Worm (Caenorhabditis elegans) whole organism, L4 larva: ENCODE measurements around the gene C29A12.1.
A peak's percentile ranks its signal among the peaks of the same experiment; 100 is the strongest.

Experiments
- D1046.2 ChIP-seq: fragments of 200-800 bp; sonication (Bioruptor generic); IDR thresholded peaks from 2 replicates; pipeline ENCODE4 v1.3.6; 2022; ENCODE audit warnings: missing genetic modification characterization, missing compliant biosample characterization
- F26F4.8 ChIP-seq: fragments of 200-800 bp; sonication (Bioruptor generic); conservative IDR thresholded peaks from 2 replicates; pipeline ENCODE4 v1.3.6; 2022; ENCODE audit warnings: missing genetic modification characterization, missing compliant biosample characterization
- F37D6.2 ChIP-seq: sonication (generic microtip); optimal IDR thresholded peaks from 2 replicates; lab custom pipeline; 2016; ENCODE audit warnings: mild to moderate bottlenecking, missing genetic modification characterization, missing compliant biosample characterization
- F44E2.7 ChIP-seq: fragments of 200-800 bp; sonication (Bioruptor generic); IDR thresholded peaks from 2 replicates; pipeline ENCODE4 v2.1.2; 2022; ENCODE audit warnings: missing genetic modification characterization, missing compliant biosample characterization
- F49E8.2 ChIP-seq: sonication (generic microtip); optimal IDR thresholded peaks from 2 replicates; lab custom pipeline; 2016; ENCODE audit warnings: missing compliant biosample characterization, mild to moderate bottlenecking, missing genetic modification characterization, borderline replicate concordance
- T20F7.1 ChIP-seq: fragments of 200-800 bp; sonication (Bioruptor generic); optimal IDR thresholded peaks from 2 replicates; lab custom pipeline; 2018; ENCODE audit warnings: mild to moderate bottlenecking, missing genetic modification characterization, missing compliant biosample characterization
- T26A8.4 ChIP-seq: fragments of 200-800 bp; sonication (Bioruptor generic); IDR thresholded peaks from 2 replicates; pipeline ENCODE4 v1.3.6; 2022; ENCODE audit warnings: missing genetic modification characterization, missing compliant biosample characterization
- Y5F2A.4 ChIP-seq: fragments of 200-800 bp; sonication (Bioruptor generic); optimal IDR thresholded peaks from 2 replicates; lab custom pipeline; 2018; ENCODE audit warnings: mild to moderate bottlenecking, missing genetic modification characterization, missing compliant biosample characterization
- Y75B8A.6 ChIP-seq: fragments of 200-800 bp; sonication (Bioruptor generic); IDR thresholded peaks from 2 replicates; pipeline ENCODE4 v1.3.6; 2022; ENCODE audit warnings: missing genetic modification reagents, missing genetic modification characterization, missing compliant biosample characterization
- aly-2 ChIP-seq: sonication (generic microtip); optimal IDR thresholded peaks from 2 replicates; lab custom pipeline; 2018; ENCODE audit warnings: missing biosample characterization, missing genetic modification characterization
- ama-1 ChIP-seq: fragments of 150-350 bp; optimal IDR thresholded peaks from 2 replicates; lab custom pipeline; 2014; ENCODE audit warnings: inconsistent platforms, mixed read lengths
- attf-4 ChIP-seq: sonication (generic microtip); optimal IDR thresholded peaks from 3 replicates; lab custom pipeline; 2017; ENCODE audit warnings: missing biosample characterization, missing genetic modification characterization
- ceh-20 ChIP-seq: fragments of 200-800 bp; sonication (Bioruptor generic); IDR thresholded peaks from 2 replicates; pipeline ENCODE4 v1.3.6; 2022; ENCODE audit warnings: missing genetic modification reagents, missing genetic modification characterization, missing compliant biosample characterization
- ceh-82 ChIP-seq: sonication (generic microtip); optimal IDR thresholded peaks from 2 replicates; lab custom pipeline; 2017; ENCODE audit warnings: missing biosample characterization, missing genetic modification characterization
- ces-1 ChIP-seq: fragments of 150-350 bp; sonication (generic microtip); optimal IDR thresholded peaks from 4 replicates; lab custom pipeline; 2014; ENCODE audit warnings: missing biosample characterization, missing genetic modification reagents, missing genetic modification characterization
- dmd-8 ChIP-seq: fragments of 200-800 bp; sonication (Bioruptor generic); IDR thresholded peaks from 2 replicates; pipeline ENCODE4 v1.3.6; 2022; ENCODE audit warnings: missing genetic modification characterization, missing compliant biosample characterization
- dmd-9 ChIP-seq: fragments of 200-800 bp; sonication (Bioruptor generic); IDR thresholded peaks from 2 replicates; pipeline ENCODE4 v1.3.6; 2022; ENCODE audit warnings: missing genetic modification reagents, missing genetic modification characterization, missing compliant biosample characterization
- dpl-1 ChIP-seq: fragments of 150-350 bp; optimal IDR thresholded peaks from 2 replicates; lab custom pipeline; 2014; ENCODE audit warnings: missing biosample characterization, missing genetic modification reagents, missing genetic modification characterization
- dve-1 ChIP-seq: sonication (generic microtip); optimal IDR thresholded peaks from 2 replicates; lab custom pipeline; 2017; ENCODE audit warnings: antibody characterized with exemption, mild to moderate bottlenecking, missing genetic modification characterization, missing compliant biosample characterization; ENCODE audit not compliant: insufficient read depth
- egl-43 ChIP-seq: fragments of 200-800 bp; sonication (Bioruptor generic); IDR thresholded peaks from 2 replicates; pipeline ENCODE4 v1.3.6; 2022; ENCODE audit warnings: missing genetic modification reagents, missing genetic modification characterization, missing compliant biosample characterization
- fkh-10 ChIP-seq: fragments of 150-350 bp; optimal IDR thresholded peaks from 2 replicates; lab custom pipeline; 2014; ENCODE audit warnings: missing biosample characterization, missing genetic modification reagents, missing genetic modification characterization
- fos-1 ChIP-seq: fragments of 150-350 bp; optimal IDR thresholded peaks from 2 replicates; lab custom pipeline; 2014; ENCODE audit warnings: missing biosample characterization, missing genetic modification characterization
- hlh-11 ChIP-seq: fragments of 200-800 bp; sonication (Bioruptor generic); optimal IDR thresholded peaks from 2 replicates; lab custom pipeline; 2018; ENCODE audit warnings: mild to moderate bottlenecking, missing genetic modification characterization, missing compliant biosample characterization
- hlh-30 ChIP-seq: sonication (generic microtip); optimal IDR thresholded peaks from 2 replicates; lab custom pipeline; 2017; ENCODE audit warnings: antibody characterized with exemption, mild to moderate bottlenecking, missing genetic modification characterization, missing compliant biosample characterization; ENCODE audit not compliant: insufficient read depth
- hmg-1.1 ChIP-seq: fragments of 200-800 bp; sonication (Bioruptor generic); IDR thresholded peaks from 2 replicates; pipeline ENCODE4 v1.3.6; 2022; ENCODE audit warnings: missing genetic modification reagents, missing genetic modification characterization, missing compliant biosample characterization
- lin-29 ChIP-seq: fragments of 200-800 bp; sonication (Bioruptor generic); IDR thresholded peaks from 2 replicates; pipeline ENCODE4 v1.3.6; 2022; ENCODE audit warnings: missing genetic modification reagents, missing genetic modification characterization, missing compliant biosample characterization
- lin-39 ChIP-seq: fragments of 150-350 bp; optimal IDR thresholded peaks from 2 replicates; lab custom pipeline; 2014; ENCODE audit warnings: missing biosample characterization, missing genetic modification reagents, missing genetic modification characterization
- lsy-2 ChIP-seq, 2 experiments: fragments of 150-350 bp in 1 of 2; sonication (generic microtip) in 1 of 2; optimal IDR thresholded peaks; 2 replicates each; lab custom pipeline; 2014 to 2017; ENCODE audit warnings: missing biosample characterization in 2 of 2, missing genetic modification characterization in 2 of 2
- madf-5 ChIP-seq, 2 experiments: fragments of 200-800 bp; sonication (Bioruptor generic); IDR thresholded peaks; 2 replicates each; pipeline ENCODE4 v1.3.6; 2022; ENCODE audit warnings: missing compliant biosample characterization in 2 of 2, missing genetic modification characterization in 2 of 2
- madf-9 ChIP-seq: fragments of 200-800 bp; sonication (Bioruptor generic); conservative IDR thresholded peaks from 2 replicates; pipeline ENCODE4 v1.3.6; 2022; ENCODE audit warnings: missing genetic modification reagents, missing genetic modification characterization, missing compliant biosample characterization
- mxl-2 ChIP-seq: fragments of 200-800 bp; sonication (Bioruptor generic); conservative IDR thresholded peaks from 2 replicates; pipeline ENCODE4 v1.3.6; 2022; ENCODE audit warnings: missing genetic modification reagents, missing genetic modification characterization, missing compliant biosample characterization
- nhr-102 ChIP-seq: sonication (generic microtip); optimal IDR thresholded peaks from 2 replicates; lab custom pipeline; 2016; ENCODE audit warnings: mild to moderate bottlenecking, missing genetic modification characterization, moderate library complexity, missing compliant biosample characterization
- nhr-41 ChIP-seq: fragments of 200-800 bp; sonication (Bioruptor generic); IDR thresholded peaks from 2 replicates; pipeline ENCODE4 v1.3.6; 2022; ENCODE audit warnings: missing genetic modification reagents, missing genetic modification characterization, missing compliant biosample characterization
- nhr-76 ChIP-seq: fragments of 150-350 bp; optimal IDR thresholded peaks from 2 replicates; lab custom pipeline; 2014; ENCODE audit warnings: missing biosample characterization, missing genetic modification characterization
- nhr-77 ChIP-seq: fragments of 150-350 bp; optimal IDR thresholded peaks from 2 replicates; lab custom pipeline; 2014; ENCODE audit warnings: missing biosample characterization, missing genetic modification characterization
- pha-4 ChIP-seq, 2 experiments: fragments of 150-350 bp in 1 of 2; fragments of 200-800 bp in 1 of 2; sonication (Bioruptor generic) in 1 of 2; IDR thresholded peaks in 1 of 2; optimal IDR thresholded peaks in 1 of 2; 2 replicates each; pipeline versions ENCODE4 v1.3.6 to Lab custom; 2014 to 2022; ENCODE audit warnings: missing genetic modification characterization in 2 of 2, missing genetic modification reagents in 2 of 2, missing biosample characterization in 1 of 2, missing compliant biosample characterization in 1 of 2
- php-3 ChIP-seq: fragments of 200-800 bp; sonication (Bioruptor generic); IDR thresholded peaks from 2 replicates; pipeline ENCODE4 v1.3.6; 2022; ENCODE audit warnings: missing genetic modification reagents, missing genetic modification characterization, missing compliant biosample characterization
- spr-1 ChIP-seq: sonication (generic microtip); optimal IDR thresholded peaks from 2 replicates; lab custom pipeline; 2016; ENCODE audit warnings: mild to moderate bottlenecking, missing genetic modification characterization, missing compliant biosample characterization
- spr-3 ChIP-seq: fragments of 200-800 bp; sonication (Bioruptor generic); optimal IDR thresholded peaks from 2 replicates; lab custom pipeline; 2018; ENCODE audit warnings: mild to moderate bottlenecking, missing genetic modification characterization, missing compliant biosample characterization
- tra-1 ChIP-seq: fragments of 200-800 bp; sonication (Bioruptor generic); IDR thresholded peaks from 2 replicates; pipeline ENCODE4 v1.3.6; 2022; ENCODE audit warnings: missing genetic modification reagents, missing genetic modification characterization, missing compliant biosample characterization
- unc-130 ChIP-seq: sonication (generic microtip); optimal IDR thresholded peaks from 2 replicates; lab custom pipeline; 2016; ENCODE audit warnings: missing genetic modification reagents, missing genetic modification characterization, missing compliant biosample characterization
- unc-39 ChIP-seq: sonication (generic microtip); optimal IDR thresholded peaks from 2 replicates; lab custom pipeline; 2017; ENCODE audit warnings: missing biosample characterization, missing genetic modification characterization
- unc-62 ChIP-seq, 3 experiments: fragments of 150-350 bp in 1 of 3; sonication (generic microtip); optimal IDR thresholded peaks in 2 of 3; peaks in 1 of 3; 1 replicate in 1 of 3; 2 replicates in 2 of 3; lab custom pipeline; 2014 to 2017; ENCODE audit warnings: missing biosample characterization in 3 of 3, missing genetic modification characterization in 3 of 3, missing genetic modification reagents in 3 of 3, missing genotype in 1 of 3
- zag-1 ChIP-seq: fragments of 150-350 bp; optimal IDR thresholded peaks from 2 replicates; lab custom pipeline; 2014; ENCODE audit warnings: missing biosample characterization, missing genetic modification characterization
- zfp-2 ChIP-seq: sonication (generic microtip); optimal IDR thresholded peaks from 2 replicates; lab custom pipeline; 2016; ENCODE audit warnings: mild to moderate bottlenecking, missing genetic modification characterization, missing compliant biosample characterization
- zip-11 ChIP-seq: fragments of 200-800 bp; sonication (Bioruptor generic); IDR thresholded peaks from 2 replicates; pipeline ENCODE4 v1.3.6; 2022; ENCODE audit warnings: missing genetic modification characterization, missing compliant biosample characterization
- zip-2 ChIP-seq: fragments of 150-350 bp; optimal IDR thresholded peaks from 2 replicates; lab custom pipeline; 2014; ENCODE audit warnings: missing biosample characterization, missing genetic modification characterization
- ztf-7 ChIP-seq: fragments of 150-350 bp; optimal IDR thresholded peaks from 2 replicates; lab custom pipeline; 2014; ENCODE audit warnings: missing biosample characterization, missing genetic modification characterization

The C29A12.1 gene

DNA sequence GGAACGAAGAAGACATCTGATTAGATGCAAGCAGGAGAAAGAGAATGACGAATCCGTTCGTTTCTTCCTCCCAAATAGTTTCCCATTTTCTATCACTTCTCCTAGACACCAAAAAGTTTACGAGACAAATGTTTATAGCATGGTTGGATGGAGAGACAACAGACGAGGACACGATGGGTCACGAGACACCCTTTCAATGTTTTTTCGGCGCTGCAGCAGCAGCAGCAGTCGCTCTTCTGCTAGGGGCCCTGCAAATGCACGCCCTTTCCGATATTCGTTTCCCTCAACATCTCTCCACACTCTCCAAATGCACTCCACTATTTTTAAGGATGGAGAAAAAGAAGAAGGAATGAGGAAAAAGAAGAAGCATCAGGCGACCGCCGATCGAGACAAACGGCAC lies 45.1 kb upstream of the C29A12.1 start (continued):
- TF ChIP-seq madf-9 (GFP tag; lab: Robert Waterston, UW) (no peak), nhr-41 (GFP tag; lab: Robert Waterston, UW) (no peak), ceh-20 (GFP tag; lab: Robert Waterston, UW) (peak; percentile 87), F49E8.2 (tag; lab: Kevin White, UChicago) (no peak), unc-39 (tag; lab: Kevin White, UChicago) (no peak), unc-130 (GFP tag; lab: Kevin White, UChicago) (no peak), aly-2 (tag; lab: Kevin White, UChicago) (no peak), hlh-30 (tag; lab: Kevin White, UChicago) (peak; percentile 84), nhr-102 (tag; lab: Kevin White, UChicago) (no peak), Y75B8A.6 (GFP tag; lab: Robert Waterston, UW) (no peak), spr-3 (GFP tag; lab: Kevin White, UChicago) (no peak), nhr-77 (tag; lab: Kevin White, UChicago) (no peak), spr-1 (tag; lab: Kevin White, UChicago) (no peak), zag-1 (tag; lab: Kevin White, UChicago) (peak; percentile 66), dmd-9 (0 out of 2 replicates have a peak, but pooled peaks have one; percentile 13), T26A8.4 (GFP tag; lab: Robert Waterston, UW) (no peak), lin-29 (GFP tag; lab: Robert Waterston, UW) (0 out of 2 replicates have a peak, but pooled peaks have one; percentile 12), zip-2 (tag; lab: Kevin White, UChicago) (no peak), attf-4 (no peak), ztf-7 (tag; lab: Kevin White, UChicago) (no peak), zip-11 (GFP tag; lab: Robert Waterston, UW) (no peak), ces-1 (GFP tag; lab: Kevin White, UChicago) (no peak), nhr-76 (tag; lab: Kevin White, UChicago) (peak; percentile 25), F37D6.2 (tag; lab: Kevin White, UChicago) (peak; percentile 54), unc-62 (GFP tag; optimal IDR thresholded peaks at IDR 0.05 in 1 of 2; lab: Kevin White, UChicago) (peak in 1 of 2 experiments; percentile 99), unc-62 (tag; optimal IDR thresholded peaks at IDR 0.05; lab: Kevin White, UChicago) (no peak), F44E2.7 (GFP tag; lab: Robert Waterston, UW) (no peak), dmd-8 (GFP tag; lab: Robert Waterston, UW) (no peak), lsy-2 (tag; optimal IDR thresholded peaks at IDR 0.05; lab: Kevin White, UChicago) (peak; percentile 59 to 67), F26F4.8 (GFP tag; lab: Robert Waterston, UW) (no peak), hlh-11 (tag; lab: Kevin White, UChicago) (peak; percentile 92), zfp-2 (tag; lab: Kevin White, UChicago) (no peak), ama-1 (lab: Kevin White, UChicago) (no peak), fkh-10 (peak; percentile 45), php-3 (GFP tag; lab: Robert Waterston, UW) (0 out of 2 replicates have a peak, but pooled peaks have one; percentile 10), hmg-1.1 (GFP tag; lab: Robert Waterston, UW) (peak; percentile 70; the same call in 1 of the 2 replicates), fos-1 (tag; lab: Kevin White, UChicago) (peak; percentile 30), ceh-82 (tag; lab: Kevin White, UChicago) (no peak), tra-1 (GFP tag; lab: Robert Waterston, UW) (peak; percentile 81), Y5F2A.4 (GFP tag; lab: Kevin White, UChicago) (no peak)

DNA sequence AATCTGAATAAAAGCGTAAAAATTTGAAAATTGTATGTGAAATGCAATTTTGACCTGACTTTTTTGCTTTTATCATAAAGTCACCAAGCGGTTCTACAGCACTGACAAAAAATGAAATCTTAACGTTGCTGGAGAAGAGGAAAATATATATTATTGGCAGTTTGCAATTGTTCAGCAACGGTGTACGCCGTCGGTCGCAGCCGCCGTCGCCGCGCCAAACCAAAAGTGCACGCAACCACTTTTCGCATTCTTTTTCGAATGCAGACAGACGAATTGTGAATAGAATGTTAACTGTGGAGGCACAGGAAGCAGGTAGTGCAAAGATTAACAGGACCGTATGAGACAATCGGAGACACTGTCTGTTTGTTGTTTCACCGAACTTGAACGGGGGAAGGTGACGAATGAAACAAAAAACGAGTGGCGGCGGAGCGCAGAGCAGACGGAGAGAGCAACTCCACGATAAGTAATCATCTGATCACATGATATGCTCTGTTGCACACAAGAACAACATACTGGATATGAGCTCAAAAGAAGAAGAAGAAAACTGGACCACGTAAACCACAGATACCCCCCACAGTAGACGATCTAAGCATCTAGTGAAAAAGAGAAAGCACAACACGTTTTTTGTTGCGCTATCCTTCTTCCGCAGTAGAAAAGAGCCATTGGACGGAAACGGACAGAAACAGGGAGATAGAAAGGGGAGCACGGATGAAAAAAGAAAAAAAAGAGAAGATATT lies 43.8 kb upstream of the C29A12.1 start:
- no peak for TF ChIP-seq lin-39 (tag; lab: Kevin White, UChicago)
- TF ChIP-seq mxl-2 (GFP tag; lab: Robert Waterston, UW): no peak
- TF ChIP-seq D1046.2: no peak
- no peak for TF ChIP-seq madf-5 (GFP tag; IDR thresholded peaks at IDR 0.05; lab: Robert Waterston, UW)
- TF ChIP-seq dpl-1 (GFP tag; lab: Kevin White, UChicago): no peak
- no peak for TF ChIP-seq dve-1 (tag; lab: Kevin White, UChicago)
- no peak for TF ChIP-seq unc-130 (GFP tag; lab: Kevin White, UChicago)
- no peak for TF ChIP-seq zfp-2 (tag; lab: Kevin White, UChicago)
- peak; percentile 15 for TF ChIP-seq hlh-30 (tag; lab: Kevin White, UChicago)
- no peak for TF ChIP-seq egl-43 (GFP tag; lab: Robert Waterston, UW)
- no peak for TF ChIP-seq T20F7.1 (GFP tag; lab: Kevin White, UChicago)
- no peak for TF ChIP-seq zip-11 (GFP tag; lab: Robert Waterston, UW)
- no peak for TF ChIP-seq dmd-8 (GFP tag; lab: Robert Waterston, UW)
- no peak for TF ChIP-seq ztf-7 (tag; lab: Kevin White, UChicago)
- peak; percentile 58; the same call in 1 of the 2 replicates for TF ChIP-seq pha-4 (GFP tag; IDR thresholded peaks at IDR 0.05; lab: Robert Waterston, UW)
- TF ChIP-seq pha-4 (tag; optimal IDR thresholded peaks at IDR 0.05; lab: Kevin White, UChicago): no peak
